Fruit fly (Drosophila melanogaster) whole organism, pupa: ENCODE measurements around the gene CG9133.

Experiments
- CG10348 ChIP-seq: fragments of 200-800 bp; sonication (Bioruptor generic); IDR thresholded peaks from 2 replicates; pipeline ENCODE4 v1.3.6; 2022; ENCODE audit warnings: missing biosample characterization, missing genetic modification characterization
- CG12605 ChIP-seq: fragments of 200-800 bp; sonication (Bioruptor generic); IDR thresholded peaks from 2 replicates; pipeline ENCODE4 v1.3.6; 2022; ENCODE audit warnings: missing biosample characterization, missing genetic modification characterization
- CG13204 ChIP-seq: fragments of 200-800 bp; sonication (Bioruptor generic); optimal IDR thresholded peaks from 2 replicates; lab custom pipeline; 2018; ENCODE audit warnings: missing biosample characterization, mild to moderate bottlenecking, missing genetic modification characterization, moderate library complexity
- CG14655 ChIP-seq: fragments of 200-800 bp; sonication (Bioruptor generic); optimal IDR thresholded peaks from 3 replicates; lab custom pipeline; 2017; ENCODE audit warnings: mild to moderate bottlenecking, missing biosample characterization, missing genetic modification reagents, missing genetic modification characterization
- CG15710 ChIP-seq: fragments of 200-800 bp; sonication (Bioruptor generic); optimal IDR thresholded peaks from 2 replicates; lab custom pipeline; 2018; ENCODE audit warnings: missing biosample characterization, mild to moderate bottlenecking, missing genetic modification characterization, moderate library complexity
- CG17806 ChIP-seq: fragments of 200-800 bp; sonication (Bioruptor generic); optimal IDR thresholded peaks from 2 replicates; lab custom pipeline; 2018; ENCODE audit warnings: missing biosample characterization, mild to moderate bottlenecking, missing genetic modification characterization, moderate library complexity
- CG32121 ChIP-seq: fragments of 200-800 bp; sonication (Bioruptor generic); IDR thresholded peaks from 2 replicates; pipeline ENCODE4 v1.3.6; 2022; ENCODE audit warnings: missing biosample characterization, missing genetic modification characterization
- CG34367 ChIP-seq: fragments of 200-800 bp; sonication (Bioruptor generic); optimal IDR thresholded peaks from 2 replicates; lab custom pipeline; 2018; ENCODE audit warnings: missing biosample characterization, mild to moderate bottlenecking, missing genetic modification characterization
- CG4496 ChIP-seq: fragments of 200-800 bp; sonication (Bioruptor generic); IDR thresholded peaks from 3 replicates; pipeline ENCODE4 v1.3.6; 2022; ENCODE audit warnings: missing biosample characterization, missing genetic modification characterization
- CG8159 ChIP-seq: fragments of 200-800 bp; sonication (Bioruptor generic); optimal IDR thresholded peaks from 3 replicates; lab custom pipeline; 2018; ENCODE audit warnings: missing biosample characterization, mild to moderate bottlenecking, missing genetic modification characterization, moderate library complexity
- CG8301 ChIP-seq: fragments of 200-800 bp; sonication (Bioruptor generic); optimal IDR thresholded peaks from 2 replicates; lab custom pipeline; 2018; ENCODE audit warnings: missing biosample characterization, mild to moderate bottlenecking, missing genetic modification characterization
- CG9948 ChIP-seq: fragments of 200-800 bp; sonication (Bioruptor generic); optimal IDR thresholded peaks from 2 replicates; lab custom pipeline; 2018; ENCODE audit warnings: missing biosample characterization, mild to moderate bottlenecking, missing genetic modification characterization, moderate library complexity
- D1 ChIP-seq: fragments of 200-800 bp; sonication (Bioruptor generic); optimal IDR thresholded peaks from 2 replicates; lab custom pipeline; 2018; ENCODE audit warnings: missing biosample characterization, mild to moderate bottlenecking, missing genetic modification characterization, moderate library complexity
- EcR ChIP-seq: fragments of 200-800 bp; sonication (Bioruptor generic); optimal IDR thresholded peaks from 3 replicates; lab custom pipeline; 2019; ENCODE audit warnings: missing biosample characterization, missing genetic modification characterization, mild to moderate bottlenecking, moderate library complexity, missing genetic modification reagents
- Ets98B ChIP-seq: fragments of 200-800 bp; sonication (Bioruptor generic); IDR thresholded peaks from 2 replicates; pipeline ENCODE4 v1.3.6; 2022; ENCODE audit warnings: missing biosample characterization, missing genetic modification characterization
- Pif1A ChIP-seq: fragments of 200-800 bp; sonication (Bioruptor generic); optimal IDR thresholded peaks from 3 replicates; lab custom pipeline; 2016; ENCODE audit warnings: missing biosample characterization, missing genetic modification characterization
- Pif1B ChIP-seq: fragments of 200-800 bp; sonication (Bioruptor generic); optimal IDR thresholded peaks from 3 replicates; lab custom pipeline; 2016; ENCODE audit warnings: missing biosample characterization, missing genetic modification characterization
- Snoo ChIP-seq: fragments of 200-800 bp; sonication (Bioruptor generic); optimal IDR thresholded peaks from 3 replicates; lab custom pipeline; 2017; ENCODE audit warnings: missing biosample characterization, mild to moderate bottlenecking, missing genetic modification characterization, inconsistent platforms
- fd96Ca ChIP-seq: fragments of 200-800 bp; sonication (Bioruptor generic); IDR thresholded peaks from 3 replicates; pipeline ENCODE4 v1.3.6; 2022; ENCODE audit warnings: missing biosample characterization, missing genetic modification characterization
- gl ChIP-seq: fragments of 200-800 bp; sonication (Bioruptor generic); optimal IDR thresholded peaks from 2 replicates; lab custom pipeline; 2018; ENCODE audit warnings: missing biosample characterization, mild to moderate bottlenecking, missing genetic modification characterization
- rn ChIP-seq: fragments of 200-800 bp; sonication (Bioruptor generic); IDR thresholded peaks from 2 replicates; pipeline ENCODE4 v1.3.6; 2022; ENCODE audit warnings: missing biosample characterization, missing genetic modification characterization

Gene CG9133

DNA sequence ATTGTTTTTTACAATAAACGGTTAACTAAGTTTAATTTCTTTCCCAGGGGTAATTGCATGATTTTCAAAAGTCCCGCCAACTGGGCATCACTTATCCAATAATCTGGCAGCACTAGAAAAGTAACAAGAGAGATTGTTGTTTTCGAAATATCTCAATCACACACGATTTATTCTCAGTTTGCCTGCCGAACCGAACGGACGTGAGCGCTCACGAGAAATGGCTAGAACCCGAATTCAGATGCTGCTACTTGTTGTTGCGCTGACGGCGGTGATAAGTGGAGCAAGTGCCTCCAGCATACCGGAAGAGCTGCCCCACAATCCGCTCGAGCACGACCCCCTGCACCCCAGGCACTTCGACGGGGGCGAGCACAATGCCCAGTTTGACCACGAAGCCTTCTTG, 46.7 kb downstream of the CG9133 start, which contains the start of gene scf:
scf (plus strand) TSS at position 164 of the 400 bp plus-strand sequence.
- TF ChIP-seq CG9948 (tag; lab: Kevin White, UChicago) (no peak), CG10348 (GFP tag; lab: Robert Waterston, UW) (no peak), CG12605 (no peak; the same call in 1 of the 2 replicates), CG8159 (no peak), gl (tag; lab: Kevin White, UChicago) (no peak), D1 (tag; lab: Kevin White, UChicago) (no peak), EcR (peak; percentile 21), Pif1B (GFP tag; lab: Kevin White, UChicago) (no peak), CG4496 (GFP tag; lab: Robert Waterston, UW) (peak; percentile 18; the same call in 1 of the 3 replicates), Ets98B (peak; percentile 36; the same call in 1 of the 2 replicates), CG32121 (GFP tag; lab: Robert Waterston, UW) (0 out of 2 replicates have a peak, but pooled peaks have one; percentile 16)

- peak; percentile 31 for TF ChIP-seq Ets98B
- no peak for TF ChIP-seq fd96Ca (GFP tag; lab: Robert Waterston, UW)
- no peak for TF ChIP-seq EcR
- TF ChIP-seq CG15710 (tag; lab: Kevin White, UChicago): peak; percentile 72
- peak; percentile 72 for TF ChIP-seq CG8159
- peak; percentile 74; the same call in 2 of the 3 replicates for TF ChIP-seq CG4496 (GFP tag; lab: Robert Waterston, UW)
- no peak for TF ChIP-seq rn (GFP tag; lab: Robert Waterston, UW)
- TF ChIP-seq CG9948 (tag; lab: Kevin White, UChicago): peak; percentile 64
- TF ChIP-seq CG14655 (GFP tag; lab: Kevin White, UChicago): no peak
- TF ChIP-seq CG12605: no peak
- TF ChIP-seq D1 (tag; lab: Kevin White, UChicago): no peak
- no peak for TF ChIP-seq CG10348 (GFP tag; lab: Robert Waterston, UW)
- no peak for TF ChIP-seq CG32121 (GFP tag; lab: Robert Waterston, UW)
- TF ChIP-seq CG34367 (tag; lab: Kevin White, UChicago): peak; percentile 54
- TF ChIP-seq CG17806 (tag; lab: Kevin White, UChicago): peak; percentile 69
- peak; percentile 43 for TF ChIP-seq gl (tag; lab: Kevin White, UChicago)
- no peak for TF ChIP-seq Pif1A (GFP tag; lab: Kevin White, UChicago)
- peak; percentile 70 for TF ChIP-seq Snoo (tag; lab: Kevin White, UChicago)
- TF ChIP-seq Pif1B (GFP tag; lab: Kevin White, UChicago): no peak
- TF ChIP-seq CG13204 (GFP tag; lab: Kevin White, UChicago): no peak
- TF ChIP-seq CG8301 (tag; lab: Kevin White, UChicago): peak; percentile 64
These were observed 48.3 kb downstream of the CG9133 start for dm6 chr3L:1300076-1300635.

- TF ChIP-seq gl (tag; lab: Kevin White, UChicago): no peak
These were observed 50.6 kb downstream of the CG9133 start, which contains the start of the genes Rac1 and Acat2 for dm6 chr3L:1302234-1302949. Gene Rac1, minus strand, starts transcription at chr3L:1302683. Gene Acat2, plus strand, starts transcription at chr3L:1302944.

DNA sequence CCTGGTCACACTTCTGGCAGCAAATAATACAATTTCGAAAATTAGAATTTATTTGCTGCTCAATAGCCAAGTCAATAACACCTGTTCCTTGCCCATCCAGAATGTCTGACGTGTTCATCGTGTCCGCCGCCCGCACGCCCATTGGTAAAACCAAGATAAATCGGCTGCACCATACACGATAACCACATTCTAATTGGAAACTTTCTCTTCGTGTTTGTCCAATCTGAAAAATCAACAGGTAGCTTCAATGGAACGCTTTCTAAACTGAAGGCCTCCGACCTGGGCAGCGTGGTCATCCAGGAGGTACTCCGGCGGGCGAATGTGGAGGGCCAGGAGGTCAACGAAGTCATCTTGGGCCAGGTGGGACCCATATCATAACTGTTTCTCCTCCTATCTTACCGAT, 51.1 kb downstream of the CG9133 start:
- TF ChIP-seq Pif1B (GFP tag; lab: Kevin White, UChicago) (no peak), CG8159 (no peak), CG14655 (GFP tag; lab: Kevin White, UChicago) (no peak), CG8301 (tag; lab: Kevin White, UChicago) (no peak), CG34367 (tag; lab: Kevin White, UChicago) (no peak), D1 (tag; lab: Kevin White, UChicago) (no peak), Pif1A (GFP tag; lab: Kevin White, UChicago) (no peak), CG17806 (tag; lab: Kevin White, UChicago) (no peak), rn (GFP tag; lab: Robert Waterston, UW) (no peak), CG32121 (GFP tag; lab: Robert Waterston, UW) (no peak), EcR (no peak), gl (tag; lab: Kevin White, UChicago) (no peak)

DNA sequence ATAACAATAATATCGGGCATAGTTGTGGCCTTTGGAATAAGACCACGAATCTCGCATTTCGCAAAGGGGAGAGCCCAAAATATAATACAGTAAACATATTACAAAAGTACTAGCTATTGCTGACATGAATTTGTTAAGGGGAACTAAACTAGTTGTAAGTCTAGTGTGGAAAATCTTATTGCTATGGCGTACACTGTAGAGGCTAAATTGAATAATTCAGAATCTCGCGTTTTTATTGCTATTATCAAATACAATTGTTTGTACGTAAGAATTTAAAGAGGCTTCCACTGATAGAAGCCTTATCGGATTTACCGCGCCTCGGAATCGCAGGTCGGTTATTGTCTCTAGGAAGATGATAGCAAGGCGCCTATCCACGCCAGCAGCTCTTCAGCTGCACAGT, 53.5 kb downstream of the CG9133 start:
- TF ChIP-seq CG12605 (no peak), CG8159 (no peak), CG8301 (tag; lab: Kevin White, UChicago) (no peak), Ets98B (no peak), CG9948 (tag; lab: Kevin White, UChicago) (no peak), fd96Ca (GFP tag; lab: Robert Waterston, UW) (no peak), Pif1B (GFP tag; lab: Kevin White, UChicago) (no peak), CG13204 (GFP tag; lab: Kevin White, UChicago) (no peak), Pif1A (GFP tag; lab: Kevin White, UChicago) (no peak), CG14655 (GFP tag; lab: Kevin White, UChicago) (no peak), CG34367 (tag; lab: Kevin White, UChicago) (no peak), rn (GFP tag; lab: Robert Waterston, UW) (no peak), gl (tag; lab: Kevin White, UChicago) (no peak), CG4496 (GFP tag; lab: Robert Waterston, UW) (no peak), CG10348 (GFP tag; lab: Robert Waterston, UW) (no peak), D1 (tag; lab: Kevin White, UChicago) (no peak)
